Worm (Caenorhabditis elegans): ENCODE data around the gene C15C8.8.

Gene C15C8.8

DNA sequence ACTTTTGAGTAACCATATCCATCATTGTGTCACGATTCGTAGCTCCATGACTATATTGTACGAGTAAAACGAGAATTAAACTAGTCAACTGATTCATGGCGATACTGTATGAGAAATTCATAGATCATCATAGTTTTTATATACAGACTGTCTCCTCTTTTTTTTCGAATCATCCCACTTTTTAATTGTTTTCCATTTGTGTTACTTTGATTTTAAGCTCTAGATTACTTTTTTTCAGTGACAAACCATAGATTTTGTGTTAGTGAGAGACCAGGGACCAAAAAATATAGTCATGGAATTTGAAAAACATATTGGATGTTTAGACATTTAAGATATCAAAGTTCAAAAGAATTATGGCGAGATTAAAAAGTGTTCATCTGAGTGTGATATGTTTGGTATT is 40.3 kb downstream of the C15C8.8 start, which contains the start of gene R11D1.3:
TSS of gene R11D1.3 (minus strand) at position 101 of the 400 bp plus-strand sequence.
- TF ChIP-seq unc-62 (GFP tag; optimal IDR thresholded peaks at IDR 0.05) (no peak), zip-8 (tag; optimal IDR thresholded peaks at IDR 0.05) (no peak), mab-5 (tag; optimal IDR thresholded peaks at IDR 0.05) (no peak), nhr-28 (tag; optimal IDR thresholded peaks at IDR 0.05) (no peak), unc-39 (tag; optimal IDR thresholded peaks at IDR 0.05) (no peak)

- TF ChIP-seq unc-39 (tag; optimal IDR thresholded peaks at IDR 0.05) (no peak), elt-1 (tag; optimal IDR thresholded peaks at IDR 0.05; ENCODE audit: borderline replicate concordance, insufficient read depth) (no peak)
Measured at ce11 chrV:12708305-12708704, 44.0 kb downstream of the C15C8.8 start, which contains the start of gene R11D1.2. R11D1.2 (plus strand) TSS chrV:12708605.

DNA sequence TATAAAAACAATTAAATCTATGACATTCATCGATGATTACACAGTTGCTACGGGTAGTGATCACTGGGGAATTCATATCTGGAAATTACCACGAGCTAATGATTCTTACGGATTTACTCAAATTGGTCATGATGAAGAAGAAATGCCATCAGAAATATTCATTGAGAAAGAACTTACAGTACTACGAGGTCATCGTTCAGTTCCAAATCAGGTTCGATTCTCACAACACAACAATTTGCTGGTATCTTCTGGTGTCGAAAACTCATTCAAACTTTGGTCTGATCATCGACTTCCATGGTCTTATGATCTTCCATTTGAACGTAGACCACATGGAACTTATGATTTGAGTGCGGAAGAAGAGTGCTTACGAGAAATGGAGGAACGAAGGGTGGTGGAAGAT is 45.8 kb downstream of the C15C8.8 start:
- no peak for TF ChIP-seq ces-1 (GFP tag; optimal IDR thresholded peaks at IDR 0.05)
- no peak for TF ChIP-seq lin-13 (tag; optimal IDR thresholded peaks at IDR 0.05)

DNA sequence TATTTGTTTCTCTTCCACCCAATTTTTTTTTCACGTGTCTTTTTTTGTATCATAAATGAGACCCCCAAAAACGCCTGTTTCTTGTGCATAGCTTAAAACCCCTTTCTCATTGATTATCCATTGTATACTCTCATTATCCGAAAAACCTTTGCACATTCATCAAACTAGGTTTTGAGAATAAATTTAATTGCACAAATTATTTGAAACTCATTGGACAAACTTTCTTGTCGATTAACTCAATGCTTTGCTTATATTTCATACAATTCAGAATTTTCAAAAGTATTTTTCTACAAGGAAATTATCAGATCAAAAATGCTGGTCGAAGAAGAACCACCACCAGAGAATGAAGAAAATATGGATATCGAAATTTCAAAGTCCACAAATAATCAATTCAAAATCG is 48.2 kb downstream of the C15C8.8 start, which contains the start of gene R11D1.1:
TSS of gene R11D1.1 (plus strand) at position 301 of the 400 bp plus-strand sequence.
- TF ChIP-seq unc-120 (tag; optimal IDR thresholded peaks at IDR 0.05; ENCODE audit: poor library complexity, severe bottlenecking) (no peak), unc-62 (GFP tag; optimal IDR thresholded peaks at IDR 0.05) (no peak), ceh-43 (GFP tag; optimal IDR thresholded peaks at IDR 0.05) (no peak), ces-1 (GFP tag; optimal IDR thresholded peaks at IDR 0.05) (no peak)

All from whole organism, mixed stage, embryonic.